Fruit fly (Drosophila melanogaster) whole organism, embryonic: ENCODE results near the gene fz4.

Experiments
- Abd-B ChIP-seq: fragments of 200-800 bp; sonication (Bioruptor generic); optimal IDR thresholded peaks from 2 replicates; lab custom pipeline; 2018; ENCODE audit warnings: missing biosample characterization, mild to moderate bottlenecking, missing genetic modification characterization, moderate library complexity
- Asciz ChIP-seq: fragments of 200-800 bp; sonication (Bioruptor generic); optimal IDR thresholded peaks from 2 replicates; lab custom pipeline; 2017; ENCODE audit warnings: missing biosample characterization, mild to moderate bottlenecking, missing genetic modification characterization, missing genetic modification reagents
- CG12299 ChIP-seq: fragments of 200-800 bp; sonication (Bioruptor generic); optimal IDR thresholded peaks from 2 replicates; lab custom pipeline; 2018; ENCODE audit warnings: missing biosample characterization, mild to moderate bottlenecking, missing genetic modification characterization
- CG13287 ChIP-seq: fragments of 200-800 bp; sonication (Bioruptor generic); IDR thresholded peaks from 2 replicates; pipeline ENCODE4 v1.3.6; 2022; ENCODE audit warnings: missing biosample characterization, missing genetic modification characterization; ENCODE audit not compliant: partially characterized antibody
- CG14441 ChIP-seq: fragments of 200-800 bp; sonication (Bioruptor generic); IDR thresholded peaks from 2 replicates; pipeline ENCODE4 v1.3.6; 2022; ENCODE audit warnings: missing biosample characterization, missing genetic modification characterization
- CG17186 ChIP-seq: fragments of 200-800 bp; sonication (Bioruptor generic); optimal IDR thresholded peaks from 3 replicates; lab custom pipeline; 2017; ENCODE audit warnings: missing biosample characterization, missing genetic modification reagents, missing genetic modification characterization
- CG1792 ChIP-seq: fragments of 200-800 bp; sonication (Bioruptor generic); optimal IDR thresholded peaks from 2 replicates; lab custom pipeline; 2016; ENCODE audit warnings: missing biosample characterization, missing genetic modification characterization
- CG2202 ChIP-seq: fragments of 200-800 bp; sonication (Bioruptor generic); optimal IDR thresholded peaks from 2 replicates; lab custom pipeline; 2018; ENCODE audit warnings: missing biosample characterization, mild to moderate bottlenecking, missing genetic modification characterization
- CG30020 ChIP-seq: fragments of 200-800 bp; optimal IDR thresholded peaks from 2 replicates; lab custom pipeline; 2019; ENCODE audit warnings: missing biosample characterization, mild to moderate bottlenecking, missing genetic modification characterization, moderate library complexity
- CG31224 ChIP-seq: fragments of 200-800 bp; sonication (Bioruptor generic); IDR thresholded peaks from 2 replicates; pipeline ENCODE4 v1.3.6; 2022; ENCODE audit warnings: missing biosample characterization, missing genetic modification characterization
- CG31441 ChIP-seq: fragments of 200-800 bp; sonication (Bioruptor generic); IDR thresholded peaks from 2 replicates; pipeline ENCODE4 v1.3.6; 2022; ENCODE audit warnings: missing biosample characterization, missing genetic modification characterization
- CG32772 ChIP-seq: fragments of 200-800 bp; sonication (Bioruptor generic); IDR thresholded peaks from 2 replicates; pipeline ENCODE4 v1.3.6; 2022; ENCODE audit warnings: missing biosample characterization, missing genetic modification characterization
- CG34422 ChIP-seq: fragments of 200-800 bp; sonication (Bioruptor generic); IDR thresholded peaks from 3 replicates; pipeline ENCODE4 v1.3.6; 2022; ENCODE audit warnings: missing biosample characterization, missing genetic modification characterization
- CG4360 ChIP-seq: fragments of 200-800 bp; sonication (Bioruptor generic); IDR thresholded peaks from 2 replicates; pipeline ENCODE4 v1.3.6; 2022; ENCODE audit warnings: missing biosample characterization, missing genetic modification characterization
- CG5953 ChIP-seq: fragments of 200-800 bp; sonication (Bioruptor generic); IDR thresholded peaks from 2 replicates; pipeline ENCODE4 v1.3.6; 2022; ENCODE audit warnings: missing biosample characterization, missing genetic modification characterization
- CG6683 ChIP-seq: fragments of 200-800 bp; sonication (Bioruptor generic); optimal IDR thresholded peaks from 2 replicates; lab custom pipeline; 2017; ENCODE audit warnings: missing biosample characterization, mild to moderate bottlenecking, missing genetic modification characterization, missing genetic modification reagents
- CG7271 ChIP-seq: fragments of 200-800 bp; sonication (Bioruptor generic); optimal IDR thresholded peaks from 2 replicates; lab custom pipeline; 2018; ENCODE audit warnings: missing biosample characterization, mild to moderate bottlenecking, missing genetic modification characterization, moderate library complexity
- CG8089 ChIP-seq: fragments of 200-800 bp; sonication (Bioruptor generic); optimal IDR thresholded peaks from 3 replicates; lab custom pipeline; 2016; ENCODE audit warnings: missing biosample characterization, missing genetic modification characterization
- CG9215 ChIP-seq: fragments of 200-800 bp; sonication (Bioruptor generic); IDR thresholded peaks from 2 replicates; pipeline ENCODE4 v1.3.6; 2022; ENCODE audit warnings: missing biosample characterization, missing genetic modification characterization
- CTCF ChIP-seq: fragments of 200-800 bp; sonication (Bioruptor generic); optimal IDR thresholded peaks from 2 replicates; lab custom pipeline; 2017; ENCODE audit warnings: missing biosample characterization, mild to moderate bottlenecking, missing genetic modification characterization, moderate library complexity
- Dip3 ChIP-seq: fragments of 200-800 bp; sonication (Bioruptor generic); optimal IDR thresholded peaks from 3 replicates; lab custom pipeline; 2016; ENCODE audit warnings: missing biosample characterization, missing genetic modification characterization
- Doc2 ChIP-seq: fragments of 200-800 bp; sonication (Bioruptor generic); IDR thresholded peaks from 2 replicates; pipeline ENCODE4 v1.3.6; 2022; ENCODE audit warnings: missing biosample characterization, missing genetic modification characterization
- H15 ChIP-seq: fragments of 200-800 bp; sonication (Bioruptor generic); IDR thresholded peaks from 3 replicates; pipeline ENCODE4 v1.3.6; 2022; ENCODE audit warnings: missing biosample characterization, missing genetic modification characterization
- HLH54F ChIP-seq: fragments of 200-800 bp; sonication (Bioruptor generic); optimal IDR thresholded peaks from 3 replicates; lab custom pipeline; 2016; ENCODE audit warnings: missing biosample characterization, missing genetic modification characterization
- Kr ChIP-seq: fragments of 200-800 bp; sonication (Bioruptor generic); optimal IDR thresholded peaks from 2 replicates; lab custom pipeline; 2017; ENCODE audit warnings: missing biosample characterization, mild to moderate bottlenecking, missing genetic modification characterization
- NFAT ChIP-seq: fragments of 200-800 bp; sonication (Bioruptor generic); IDR thresholded peaks from 2 replicates; pipeline ENCODE4 v1.3.6; 2022; ENCODE audit warnings: missing biosample characterization, missing genetic modification characterization
- Nf-YB ChIP-seq: fragments of 200-800 bp; sonication (Bioruptor generic); optimal IDR thresholded peaks from 3 replicates; lab custom pipeline; 2019; ENCODE audit warnings: missing biosample characterization, mild to moderate bottlenecking, missing genetic modification characterization, moderate library complexity
- NfI ChIP-seq: fragments of 200-800 bp; sonication (Bioruptor generic); optimal IDR thresholded peaks from 3 replicates; lab custom pipeline; 2018; ENCODE audit warnings: missing biosample characterization, mild to moderate bottlenecking, missing genetic modification characterization, moderate library complexity
- Pdp1 ChIP-seq, 2 experiments: fragments of 200-800 bp; sonication (Bioruptor generic); optimal IDR thresholded peaks; 3 replicates each; lab custom pipeline; 2016; ENCODE audit warnings: missing biosample characterization in 2 of 2, missing genetic modification characterization in 2 of 2, mild to moderate bottlenecking in 1 of 2, moderate library complexity in 1 of 2
- Stat92E ChIP-seq, 3 experiments: fragments of >200 bp in 2 of 3; fragments of 200-800 bp in 1 of 3; sonication (Bioruptor generic) in 1 of 3; optimal IDR thresholded peaks; 2 replicates each; lab custom pipeline; 2017 to 2019; ENCODE audit warnings: missing biosample characterization in 3 of 3, missing genetic modification characterization in 3 of 3, mild to moderate bottlenecking in 1 of 3, moderate library complexity in 1 of 3
- Usf ChIP-seq: fragments of 200-800 bp; sonication (Bioruptor generic); optimal IDR thresholded peaks from 2 replicates; lab custom pipeline; 2017; ENCODE audit warnings: missing genotype, missing biosample characterization, missing genetic modification characterization
- Vsx1 ChIP-seq: fragments of 200-800 bp; sonication (Bioruptor generic); optimal IDR thresholded peaks from 2 replicates; lab custom pipeline; 2017; ENCODE audit warnings: missing biosample characterization, mild to moderate bottlenecking, missing genetic modification characterization, missing genetic modification reagents
- ato ChIP-seq: fragments of 200-800 bp; sonication (Bioruptor generic); IDR thresholded peaks from 2 replicates; pipeline ENCODE4 v1.3.6; 2022; ENCODE audit warnings: missing biosample characterization, missing genetic modification characterization; ENCODE audit not compliant: partially characterized antibody
- bigmax ChIP-seq: fragments of 200-800 bp; sonication (Bioruptor generic); optimal IDR thresholded peaks from 2 replicates; lab custom pipeline; 2018; ENCODE audit warnings: missing biosample characterization, mild to moderate bottlenecking, missing genetic modification characterization
- cato ChIP-seq: fragments of 200-800 bp; sonication (Bioruptor generic); optimal IDR thresholded peaks from 2 replicates; lab custom pipeline; 2016; ENCODE audit warnings: missing biosample characterization, missing genetic modification characterization, borderline replicate concordance
- chif ChIP-seq, 2 experiments: fragments of 200-800 bp; sonication (Bioruptor generic); optimal IDR thresholded peaks; 3 replicates each; lab custom pipeline; 2016; ENCODE audit warnings: missing biosample characterization in 2 of 2, missing genetic modification characterization in 2 of 2
- chm ChIP-seq: fragments of 200-800 bp; sonication (Bioruptor generic); IDR thresholded peaks from 2 replicates; pipeline ENCODE4 v1.3.6; 2022; ENCODE audit warnings: missing biosample characterization, missing genetic modification characterization
- dysf ChIP-seq: fragments of 200-800 bp; sonication (Bioruptor generic); IDR thresholded peaks from 3 replicates; pipeline ENCODE4 v1.3.6; 2022; ENCODE audit warnings: missing biosample characterization, missing genetic modification characterization
- gt ChIP-seq: fragments of 200-800 bp; sonication (Bioruptor generic); IDR thresholded peaks from 2 replicates; pipeline ENCODE4 v1.3.6; 2022; ENCODE audit warnings: missing biosample characterization, missing genetic modification characterization
- hb ChIP-seq: fragments of 200-800 bp; sonication (Bioruptor generic); IDR thresholded peaks from 3 replicates; pipeline ENCODE4 v1.3.6; 2022; ENCODE audit warnings: missing biosample characterization, missing genetic modification characterization; ENCODE audit not compliant: partially characterized antibody
- lov ChIP-seq, 2 experiments: fragments of 200-800 bp in 1 of 2; fragments of >200 bp in 1 of 2; sonication (Bioruptor generic) in 1 of 2; IDR thresholded peaks in 1 of 2; optimal IDR thresholded peaks in 1 of 2; 2 replicates in 1 of 2; 3 replicates in 1 of 2; pipeline versions ENCODE4 v1.3.6 to Lab custom; 2017 to 2022; ENCODE audit warnings: missing biosample characterization in 1 of 2, missing genetic modification characterization in 1 of 2
- luna ChIP-seq: fragments of 200-800 bp; sonication (Bioruptor generic); optimal IDR thresholded peaks from 2 replicates; lab custom pipeline; 2016; ENCODE audit warnings: missing biosample characterization, missing genetic modification characterization
- row ChIP-seq: fragments of 200-800 bp; sonication (Bioruptor generic); IDR thresholded peaks from 3 replicates; pipeline ENCODE4 v1.3.6; 2022; ENCODE audit warnings: missing biosample characterization, missing genetic modification characterization
- tio ChIP-seq: fragments of 200-800 bp; sonication (Bioruptor generic); optimal IDR thresholded peaks from 2 replicates; lab custom pipeline; 2017; ENCODE audit warnings: missing biosample characterization, missing genetic modification characterization, inconsistent platforms
- usp ChIP-seq: fragments of >200 bp; optimal IDR thresholded peaks from 2 replicates; lab custom pipeline; 2017; ENCODE audit warnings: missing biosample characterization, missing genetic modification characterization

fz4 gene

dm6 chrX:7117729-7118128 is 7.6 kb upstream of the fz4 start (continued):
- TF ChIP-seq CG9215 (GFP tag; lab: Robert Waterston, UW) = no peak
- peak; percentile 41 for TF ChIP-seq CG12299 (tag; lab: Kevin White, UChicago)
- TF ChIP-seq Vsx1 (GFP tag; lab: Kevin White, UChicago) = peak; percentile 17
- TF ChIP-seq CG6683 (GFP tag; lab: Kevin White, UChicago) = peak; percentile 24
- peak; percentile 61 for TF ChIP-seq NfI (GFP tag; lab: Kevin White, UChicago)
- TF ChIP-seq CG7271 (tag; lab: Kevin White, UChicago) = peak; percentile 35
- TF ChIP-seq NFAT (GFP tag; lab: Robert Waterston, UW) = 0 out of 2 replicates have a peak, but pooled peaks have one; percentile 12
- TF ChIP-seq lov (optimal IDR thresholded peaks at IDR 0.05; lab: Kevin White, UChicago) = no peak
- TF ChIP-seq lov (GFP tag; IDR thresholded peaks at IDR 0.05; lab: Robert Waterston, UW) = no peak
- peak; percentile 49; the same call in 1 of the 3 replicates for TF ChIP-seq CG34422 (GFP tag; lab: Robert Waterston, UW)
- no peak for TF ChIP-seq Doc2
- TF ChIP-seq CG17186 (GFP tag; lab: Kevin White, UChicago) = no peak
- TF ChIP-seq chif (GFP tag; optimal IDR thresholded peaks at IDR 0.05; lab: Kevin White, UChicago) = peak in 1 of 2 experiments; percentile 62
- TF ChIP-seq usp (GFP tag; lab: Kevin White, UChicago) = no peak
- peak; percentile 64 for TF ChIP-seq CG31441 (GFP tag; lab: Robert Waterston, UW)
- no peak for TF ChIP-seq CG8089
- no peak for TF ChIP-seq ato
- no peak for TF ChIP-seq CG31224 (GFP tag; lab: Robert Waterston, UW)
- TF ChIP-seq CG1792 = no peak
- TF ChIP-seq bigmax (GFP tag; lab: Kevin White, UChicago) = no peak
- peak; percentile 15; the same call in 1 of the 3 replicates for TF ChIP-seq H15 (GFP tag; lab: Robert Waterston, UW)
- TF ChIP-seq chm = peak; percentile 71
- TF ChIP-seq CG14441 = peak; percentile 49
- TF ChIP-seq Stat92E (GFP tag; optimal IDR thresholded peaks at IDR 0.05; lab: Kevin White, UChicago) = no peak
- peak; percentile 69 for TF ChIP-seq dysf (GFP tag; lab: Robert Waterston, UW)
- TF ChIP-seq gt (GFP tag; lab: Robert Waterston, UW) = no peak
- TF ChIP-seq CG2202 (tag; lab: Kevin White, UChicago) = peak; percentile 34
- TF ChIP-seq tio (GFP tag; lab: Kevin White, UChicago) = peak; percentile 31
- TF ChIP-seq CG4360 = 0 out of 2 replicates have a peak, but pooled peaks have one; percentile 11
- TF ChIP-seq CG30020 = peak; percentile 12
- peak; percentile 9 for TF ChIP-seq Asciz
- no peak for TF ChIP-seq Kr (GFP tag; lab: Kevin White, UChicago)
- TF ChIP-seq Abd-B (GFP tag; lab: Kevin White, UChicago) = peak; percentile 42
- peak; percentile 69 for TF ChIP-seq row (GFP tag; lab: Robert Waterston, UW)
- no peak for TF ChIP-seq cato (GFP tag; lab: Kevin White, UChicago)
- TF ChIP-seq Pdp1 (GFP tag; optimal IDR thresholded peaks at IDR 0.05; lab: Kevin White, UChicago) = peak; percentile 30 to 50
- no peak for TF ChIP-seq CG13287 (GFP tag; lab: Robert Waterston, UW)
- TF ChIP-seq luna (GFP tag; lab: Kevin White, UChicago) = no peak
- TF ChIP-seq CTCF (GFP tag; lab: Kevin White, UChicago) = no peak
- TF ChIP-seq hb (GFP tag; lab: Robert Waterston, UW) = no peak
- 0 out of 2 replicates have a peak, but pooled peaks have one; percentile 22 for TF ChIP-seq CG5953 (GFP tag; lab: Robert Waterston, UW)
- no peak for TF ChIP-seq HLH54F (GFP tag; lab: Kevin White, UChicago)
- peak; percentile 77 for TF ChIP-seq Nf-YB (GFP tag; lab: Kevin White, UChicago)
- no peak for TF ChIP-seq Dip3
- peak; percentile 17 for TF ChIP-seq Usf (GFP tag; lab: Kevin White, UChicago)
- peak; percentile 59 for TF ChIP-seq CG32772 (GFP tag; lab: Robert Waterston, UW)
